Fruit fly (Drosophila melanogaster): ENCODE data around the gene AspRS-m.

Gene AspRS-m

DNA sequence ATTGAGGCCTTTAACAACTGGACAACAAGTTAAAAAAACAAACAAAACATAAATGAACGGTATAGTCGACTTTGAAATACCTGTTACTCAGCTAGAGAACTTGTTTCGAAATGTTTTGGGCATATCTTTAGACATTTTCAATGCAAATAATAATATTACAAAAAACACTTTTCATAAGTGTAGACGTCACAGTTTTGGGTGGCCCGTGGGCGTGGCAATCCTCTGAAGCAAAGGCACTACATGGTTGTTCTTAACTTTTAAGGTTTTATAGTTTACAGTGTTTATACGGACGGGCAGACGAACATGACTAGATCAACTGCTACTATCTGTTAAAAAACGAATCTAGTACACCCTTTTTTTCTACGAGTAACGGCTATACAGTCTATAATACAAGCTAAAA lies 15.6 kb downstream of the AspRS-m start (continued):
- TF ChIP-seq Ets21C (GFP tag; optimal IDR thresholded peaks at IDR 0.05): peak; percentile 23
- TF ChIP-seq CG32006 (GFP tag; optimal IDR thresholded peaks at IDR 0.05): peak; percentile 66
- no peak for TF ChIP-seq CG15336 (GFP tag; IDR thresholded peaks at IDR 0.05)
- peak; percentile 35; the same call in 2 of the 3 replicates for TF ChIP-seq CG8119 (GFP tag; IDR thresholded peaks at IDR 0.05)
- peak; percentile 74 for TF ChIP-seq svp (GFP tag)
- TF ChIP-seq CG8632 (GFP tag; optimal IDR thresholded peaks at IDR 0.05): peak; percentile 25
- TF ChIP-seq CG6163 (GFP tag; IDR thresholded peaks at IDR 0.05): no peak

DNA sequence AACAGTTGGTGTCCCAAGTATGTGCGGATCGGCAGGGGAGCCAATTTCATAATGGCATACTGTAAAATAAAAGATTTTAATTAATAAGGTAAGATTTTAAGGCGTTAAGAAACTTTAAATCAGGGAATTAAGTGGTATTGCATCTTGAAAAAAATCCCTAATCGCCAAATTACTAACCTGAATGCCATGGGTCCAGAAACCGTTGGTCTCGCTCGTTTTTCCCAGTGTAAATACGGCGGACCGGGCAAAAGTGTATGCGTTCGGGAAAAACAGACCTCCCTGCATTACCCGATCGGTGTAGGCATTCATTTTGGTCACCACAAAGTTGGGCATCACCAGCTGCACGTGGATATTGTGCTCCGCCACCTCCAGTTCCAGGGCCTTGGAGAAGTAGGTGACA lies 16.5 kb downstream of the AspRS-m start:
- TF ChIP-seq Met (GFP tag; optimal IDR thresholded peaks at IDR 0.05) (peak; percentile 68), CG11294 (GFP tag; IDR thresholded peaks at IDR 0.05) (no peak), CG8319 (GFP tag; optimal IDR thresholded peaks at IDR 0.05) (no peak), fd85E (GFP tag; optimal IDR thresholded peaks at IDR 0.05) (no peak), CG32006 (GFP tag; optimal IDR thresholded peaks at IDR 0.05) (peak; percentile 21), vri (GFP tag; optimal IDR thresholded peaks at IDR 0.05) (no peak), CG6792 (GFP tag; optimal IDR thresholded peaks at IDR 0.05) (peak; percentile 3), svp (GFP tag) (peak; percentile 70), dsx (GFP tag; optimal IDR thresholded peaks at IDR 0.05; ENCODE audit: poor library complexity, severe bottlenecking) (no peak), Hr39 (GFP tag; optimal IDR thresholded peaks at IDR 0.05) (peak; percentile 66), Ets21C (GFP tag; optimal IDR thresholded peaks at IDR 0.05) (peak; percentile 16), eg (GFP tag; IDR thresholded peaks at IDR 0.05) (peak; percentile 48; the same call in 1 of the 3 replicates), Eip93F (GFP tag; optimal IDR thresholded peaks at IDR 0.05) (no peak), achi (GFP tag; optimal IDR thresholded peaks at IDR 0.05) (peak; percentile 32), lz (GFP tag; optimal IDR thresholded peaks at IDR 0.05) (peak; percentile 47), CG6276 (GFP tag; optimal IDR thresholded peaks at IDR 0.05) (peak; percentile 48), Sox14 (GFP tag; optimal IDR thresholded peaks at IDR 0.05) (peak; percentile 39), Hr4 (GFP tag; optimal IDR thresholded peaks at IDR 0.05) (peak; percentile 24), net (GFP tag; optimal IDR thresholded peaks at IDR 0.05) (peak; percentile 41), Eip78C (GFP tag) (peak; percentile 62), OdsH (GFP tag; optimal IDR thresholded peaks at IDR 0.05) (peak; percentile 42), CG6163 (GFP tag; IDR thresholded peaks at IDR 0.05) (no peak; the same call in 2 of the 3 replicates), Smox (GFP tag; optimal IDR thresholded peaks at IDR 0.05) (peak; percentile 54), CG15336 (GFP tag; IDR thresholded peaks at IDR 0.05) (peak; percentile 50; the same call in 1 of the 2 replicates), Eip75B (GFP tag; optimal IDR thresholded peaks at IDR 0.05) (no peak), CG34406 (GFP tag; optimal IDR thresholded peaks at IDR 0.05) (peak; percentile 35), Sox102F (GFP tag; optimal IDR thresholded peaks at IDR 0.05) (peak; percentile 61), topi (GFP tag; optimal IDR thresholded peaks at IDR 0.05) (peak; percentile 65), CG11762 (GFP tag; optimal IDR thresholded peaks at IDR 0.05; ENCODE audit: insufficient read depth) (no peak), CG7368 (GFP tag; optimal IDR thresholded peaks at IDR 0.05) (peak; percentile 4), esn (GFP tag; optimal IDR thresholded peaks at IDR 0.05) (peak; percentile 72), CG3919 (GFP tag; optimal IDR thresholded peaks at IDR 0.05) (peak; percentile 50), Sox15 (GFP tag; optimal IDR thresholded peaks at IDR 0.05) (peak; percentile 10), CG16779 (tag; optimal IDR thresholded peaks at IDR 0.05) (no peak), CG6854 (GFP tag; optimal IDR thresholded peaks at IDR 0.05) (no peak), Gug (GFP tag; IDR thresholded peaks at IDR 0.05) (peak; percentile 22; the same call in 1 of the 2 replicates), acj6 (GFP tag; optimal IDR thresholded peaks at IDR 0.05) (peak; percentile 21), pdm3 (GFP tag; optimal IDR thresholded peaks at IDR 0.05) (peak; percentile 17), CG31627 (GFP tag; optimal IDR thresholded peaks at IDR 0.05) (peak; percentile 46), CG8119 (GFP tag; IDR thresholded peaks at IDR 0.05) (peak; percentile 33; the same call in 1 of the 3 replicates), cyc (GFP tag; optimal IDR thresholded peaks at IDR 0.05) (peak; percentile 69)
